Fruit fly (Drosophila melanogaster) whole organism, adult: Measurements from ENCODE around the gene CG43935.

Experiments used
- CG11617 ChIP-seq: fragments of 200-800 bp; sonication (Bioruptor generic); optimal IDR thresholded peaks from 2 replicates; lab custom pipeline; 2017; ENCODE audit warnings: mild to moderate bottlenecking, missing biosample characterization, missing genetic modification reagents, missing genetic modification characterization
- CG12768 ChIP-seq: fragments of 200-800 bp; sonication (Bioruptor generic); optimal IDR thresholded peaks from 2 replicates; lab custom pipeline; 2017; ENCODE audit warnings: missing biosample characterization, missing genetic modification characterization, mild to moderate bottlenecking, moderate library complexity, missing genetic modification reagents
- CG14711 ChIP-seq: fragments of 200-800 bp; sonication (Bioruptor generic); optimal IDR thresholded peaks from 2 replicates; lab custom pipeline; 2018; ENCODE audit warnings: missing biosample characterization, mild to moderate bottlenecking, missing genetic modification characterization, moderate library complexity
- CG1620 ChIP-seq: fragments of 200-800 bp; sonication (Bioruptor generic); optimal IDR thresholded peaks from 2 replicates; lab custom pipeline; 2016; ENCODE audit warnings: missing biosample characterization, missing genetic modification characterization
- CG33017 ChIP-seq: fragments of 200-800 bp; sonication (Bioruptor generic); optimal IDR thresholded peaks from 2 replicates; lab custom pipeline; 2018; ENCODE audit warnings: missing biosample characterization, mild to moderate bottlenecking, missing genetic modification characterization, moderate library complexity
- CG5204 ChIP-seq: fragments of 200-800 bp; sonication (Bioruptor generic); optimal IDR thresholded peaks from 2 replicates; lab custom pipeline; 2016; ENCODE audit warnings: missing biosample characterization, missing genetic modification characterization
- CG7045 ChIP-seq: fragments of 200-800 bp; sonication (Bioruptor generic); optimal IDR thresholded peaks from 2 replicates; lab custom pipeline; 2017; ENCODE audit warnings: missing biosample characterization, mild to moderate bottlenecking, missing genetic modification characterization
- CG7101 ChIP-seq: fragments of 200-800 bp; sonication (Bioruptor generic); optimal IDR thresholded peaks from 2 replicates; lab custom pipeline; 2018; ENCODE audit warnings: missing biosample characterization, mild to moderate bottlenecking, missing genetic modification characterization, moderate library complexity
- Clk ChIP-seq: fragments of 200-800 bp; sonication (Bioruptor generic); optimal IDR thresholded peaks from 2 replicates; lab custom pipeline; 2017; ENCODE audit warnings: missing biosample characterization, missing genetic modification characterization
- Crg-1 ChIP-seq: fragments of 200-800 bp; sonication (Bioruptor generic); optimal IDR thresholded peaks from 2 replicates; lab custom pipeline; 2016; ENCODE audit warnings: missing biosample characterization, missing genetic modification characterization
- Hr96 ChIP-seq: fragments of 200-800 bp; sonication (Bioruptor generic); optimal IDR thresholded peaks from 2 replicates; lab custom pipeline; 2016; ENCODE audit warnings: missing biosample characterization, missing genetic modification characterization
- Mnt ChIP-seq: fragments of 200-800 bp; sonication (Bioruptor generic); optimal IDR thresholded peaks from 2 replicates; lab custom pipeline; 2016; ENCODE audit warnings: missing biosample characterization, mild to moderate bottlenecking, missing genetic modification characterization
- bab1 ChIP-seq: fragments of 200-800 bp; sonication (Bioruptor generic); optimal IDR thresholded peaks from 3 replicates; lab custom pipeline; 2019; ENCODE audit warnings: missing biosample characterization, mild to moderate bottlenecking, missing genetic modification characterization, moderate library complexity
- cic ChIP-seq: fragments of 200-800 bp; sonication (Bioruptor generic); optimal IDR thresholded peaks from 2 replicates; lab custom pipeline; 2017; ENCODE audit warnings: missing biosample characterization, mild to moderate bottlenecking, missing genetic modification characterization, moderate library complexity
- cnc ChIP-seq, 2 experiments: fragments of >200 bp; optimal IDR thresholded peaks; 2 replicates each; lab custom pipeline; 2017
- kay ChIP-seq: fragments of 200-800 bp; sonication (Bioruptor generic); peaks from one replicate; lab custom pipeline; 2016; ENCODE audit warnings: missing biosample characterization, missing genetic modification characterization, borderline replicate concordance
- ovo ChIP-seq: fragments of 200-800 bp; sonication (Bioruptor generic); optimal IDR thresholded peaks from 2 replicates; lab custom pipeline; 2016; ENCODE audit warnings: missing biosample characterization, missing genetic modification characterization
- pad ChIP-seq: fragments of 200-800 bp; sonication (Bioruptor generic); optimal IDR thresholded peaks from 3 replicates; lab custom pipeline; 2017; ENCODE audit warnings: missing biosample characterization, missing genetic modification characterization, mild to moderate bottlenecking, moderate library complexity, missing genetic modification reagents
- tj ChIP-seq: fragments of 200-800 bp; sonication (Bioruptor generic); optimal IDR thresholded peaks from 3 replicates; lab custom pipeline; 2017; ENCODE audit warnings: missing biosample characterization, mild to moderate bottlenecking, missing genetic modification characterization, moderate library complexity
- toe ChIP-seq: fragments of 200-800 bp; sonication (Bioruptor generic); optimal IDR thresholded peaks from 2 replicates; lab custom pipeline; 2016; ENCODE audit warnings: missing biosample characterization, missing genetic modification characterization

CG43935 gene

DNA sequence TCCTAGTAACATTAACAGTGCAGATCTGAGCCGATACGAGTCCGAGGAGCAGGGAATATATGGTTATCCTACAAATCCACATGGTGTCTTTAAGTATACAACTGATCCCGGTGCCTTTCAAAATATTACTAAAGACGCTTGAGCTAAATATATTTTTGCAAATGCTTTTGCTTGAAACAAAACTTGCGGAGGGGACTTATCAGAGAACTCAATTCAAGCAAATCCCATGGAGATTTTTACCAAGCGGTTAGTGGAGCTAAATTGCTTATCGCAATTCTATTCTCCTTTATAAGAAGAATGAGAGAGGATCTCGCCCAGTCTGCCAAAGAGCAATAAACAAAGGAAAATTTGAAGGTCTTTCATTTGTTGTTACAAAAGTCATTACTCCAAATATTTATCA is 34.3 kb downstream of the CG43935 start, which contains the start of gene eater:
eater (minus strand) TSS at position 101 of the 400 bp plus-strand sequence.
- TF ChIP-seq cnc (optimal IDR thresholded peaks at IDR 0.05; lab: Kevin White, UChicago) (no peak), CG7101 (tag; lab: Kevin White, UChicago) (no peak), CG12768 (GFP tag; lab: Kevin White, UChicago) (no peak), kay (no peak), tj (GFP tag; lab: Kevin White, UChicago) (no peak), toe (GFP tag; lab: Kevin White, UChicago) (no peak), Crg-1 (no peak), Hr96 (GFP tag; lab: Kevin White, UChicago) (no peak), CG14711 (tag; lab: Kevin White, UChicago) (no peak), CG5204 (no peak), cic (no peak), pad (no peak), ovo (GFP tag; lab: Kevin White, UChicago) (no peak), CG33017 (tag; lab: Kevin White, UChicago) (no peak), bab1 (no peak)

DNA sequence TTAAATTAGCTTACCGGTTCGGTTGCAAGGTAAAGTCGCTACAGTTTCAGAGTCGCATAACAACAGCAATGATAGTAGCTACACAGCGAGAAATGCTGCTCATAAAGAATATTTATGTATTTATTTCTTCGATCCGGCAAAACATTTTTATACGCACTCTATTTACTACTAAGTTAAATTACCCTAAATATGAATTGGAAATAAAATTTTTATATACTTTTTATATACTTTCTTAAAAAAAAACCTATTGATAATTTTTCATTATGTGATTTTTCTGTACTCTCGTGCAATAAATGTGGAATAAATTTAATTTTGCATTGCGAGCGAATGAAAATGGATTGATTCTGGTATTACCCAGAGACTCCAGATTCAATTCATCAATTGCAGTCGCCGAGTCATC is 35.7 kb downstream of the CG43935 start, which contains the start of gene Jhbp11:
Jhbp11 (plus strand) TSS at position 301 of the 400 bp plus-strand sequence.
- TF ChIP-seq cic (no peak), CG7045 (no peak), tj (GFP tag; lab: Kevin White, UChicago) (no peak), CG14711 (tag; lab: Kevin White, UChicago) (peak; percentile 6), bab1 (no peak)

- TF ChIP-seq Hr96 (GFP tag; lab: Kevin White, UChicago): no peak
- TF ChIP-seq Crg-1: no peak
- no peak for TF ChIP-seq CG1620 (GFP tag; lab: Kevin White, UChicago)
Measured at dm6 chr3R:27105439-27105838, 40.2 kb downstream of the CG43935 start.

DNA sequence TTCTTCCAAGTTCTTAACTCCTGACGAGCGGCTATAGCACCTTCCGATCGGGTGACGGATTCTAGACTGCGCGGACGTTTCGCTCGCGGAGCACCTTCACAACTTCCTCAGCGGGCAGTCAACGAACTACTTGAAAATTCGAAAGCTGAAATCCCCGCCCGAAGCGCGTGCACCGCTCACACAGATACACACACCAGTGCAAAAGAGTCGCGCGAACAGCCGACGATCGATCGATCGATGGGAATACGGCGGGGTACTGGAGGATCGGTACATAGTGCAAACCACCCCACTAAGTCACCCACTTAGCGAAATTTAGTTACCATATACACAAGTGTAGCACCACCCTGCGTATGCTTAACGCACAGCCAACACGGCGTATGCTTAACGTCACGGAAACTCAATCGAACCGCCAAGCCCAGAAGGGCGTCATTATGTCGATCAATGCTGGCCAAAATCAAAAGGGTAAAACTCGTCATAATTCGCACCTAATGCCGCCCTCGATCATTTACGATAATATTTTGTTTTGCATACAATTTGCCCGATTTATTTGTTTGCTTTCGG is 41.0 kb downstream of the CG43935 start, which contains the start of gene CAH9:
CAH9 (minus strand) TSS at position 51 of the 561 bp plus-strand sequence.
- no peak for TF ChIP-seq CG33017 (tag; lab: Kevin White, UChicago)
- TF ChIP-seq ovo (GFP tag; lab: Kevin White, UChicago): no peak
- no peak for TF ChIP-seq CG14711 (tag; lab: Kevin White, UChicago)
- no peak for TF ChIP-seq bab1
- no peak for TF ChIP-seq kay
- TF ChIP-seq Crg-1: no peak
- TF ChIP-seq CG12768 (GFP tag; lab: Kevin White, UChicago): no peak
- no peak for TF ChIP-seq CG7101 (tag; lab: Kevin White, UChicago)
- no peak for TF ChIP-seq pad
- TF ChIP-seq toe (GFP tag; lab: Kevin White, UChicago): no peak
- TF ChIP-seq Clk (GFP tag; lab: Kevin White, UChicago): no peak
- TF ChIP-seq cic: no peak
- no peak for TF ChIP-seq CG1620 (GFP tag; lab: Kevin White, UChicago)
- no peak for TF ChIP-seq Mnt (GFP tag; lab: Kevin White, UChicago)
- no peak for TF ChIP-seq cnc (optimal IDR thresholded peaks at IDR 0.05; lab: Kevin White, UChicago)
- no peak for TF ChIP-seq tj (GFP tag; lab: Kevin White, UChicago)

DNA sequence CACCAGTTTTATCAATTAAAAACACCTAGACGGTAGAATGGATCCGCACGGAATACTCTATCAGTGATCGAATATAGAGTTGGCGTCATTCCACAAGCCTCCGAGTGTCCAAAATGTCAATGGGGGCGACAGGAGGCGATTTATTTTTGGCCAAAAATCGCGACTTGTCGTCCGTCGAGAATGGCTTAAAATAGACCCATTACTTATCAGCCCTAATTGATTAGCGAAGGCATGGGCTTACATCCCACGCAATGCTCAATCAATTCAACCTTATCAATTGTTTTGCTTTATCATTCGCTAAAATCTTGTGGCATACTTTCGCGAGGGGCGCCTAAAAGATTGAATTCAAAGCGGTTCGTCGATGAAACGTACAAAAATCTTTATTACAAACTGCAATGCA is 42.9 kb downstream of the CG43935 start:
- TF ChIP-seq kay (no peak), tj (GFP tag; lab: Kevin White, UChicago) (no peak), CG7045 (no peak), Clk (GFP tag; lab: Kevin White, UChicago) (no peak), pad (no peak), Mnt (GFP tag; lab: Kevin White, UChicago) (no peak), Crg-1 (no peak), CG14711 (tag; lab: Kevin White, UChicago) (no peak), Hr96 (GFP tag; lab: Kevin White, UChicago) (no peak), bab1 (no peak), CG12768 (GFP tag; lab: Kevin White, UChicago) (no peak), CG7101 (tag; lab: Kevin White, UChicago) (no peak), CG33017 (tag; lab: Kevin White, UChicago) (no peak), cic (no peak), ovo (GFP tag; lab: Kevin White, UChicago) (no peak), CG1620 (GFP tag; lab: Kevin White, UChicago) (no peak)

DNA sequence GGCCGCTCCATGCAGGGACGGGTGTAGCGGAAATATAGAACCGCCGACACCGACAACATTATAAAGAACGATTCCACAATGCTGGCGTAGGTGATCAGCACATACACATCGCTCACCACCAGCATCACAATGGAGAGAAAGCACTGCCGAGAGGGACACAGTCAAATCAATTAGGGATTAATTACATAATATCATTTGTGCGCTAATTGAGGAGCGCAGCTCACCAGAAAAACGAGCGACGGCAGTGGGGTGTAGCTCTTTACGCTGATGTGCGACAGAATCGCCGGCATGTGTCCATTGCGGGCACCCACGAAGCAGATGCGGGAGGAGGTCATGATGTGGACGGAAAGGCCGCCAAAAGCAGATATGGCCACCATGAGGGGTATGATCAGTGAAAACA is 44.2 kb downstream of the CG43935 start:
- TF ChIP-seq tj (GFP tag; lab: Kevin White, UChicago) (no peak), Clk (GFP tag; lab: Kevin White, UChicago) (no peak), CG14711 (tag; lab: Kevin White, UChicago) (no peak), CG11617 (GFP tag; lab: Kevin White, UChicago) (no peak), Crg-1 (no peak), cnc (optimal IDR thresholded peaks at IDR 0.05; lab: Kevin White, UChicago) (no peak), CG33017 (tag; lab: Kevin White, UChicago) (no peak), CG7045 (no peak)
